Fruit fly (Drosophila melanogaster): ENCODE data around the gene Cyp4d2.

DNA sequence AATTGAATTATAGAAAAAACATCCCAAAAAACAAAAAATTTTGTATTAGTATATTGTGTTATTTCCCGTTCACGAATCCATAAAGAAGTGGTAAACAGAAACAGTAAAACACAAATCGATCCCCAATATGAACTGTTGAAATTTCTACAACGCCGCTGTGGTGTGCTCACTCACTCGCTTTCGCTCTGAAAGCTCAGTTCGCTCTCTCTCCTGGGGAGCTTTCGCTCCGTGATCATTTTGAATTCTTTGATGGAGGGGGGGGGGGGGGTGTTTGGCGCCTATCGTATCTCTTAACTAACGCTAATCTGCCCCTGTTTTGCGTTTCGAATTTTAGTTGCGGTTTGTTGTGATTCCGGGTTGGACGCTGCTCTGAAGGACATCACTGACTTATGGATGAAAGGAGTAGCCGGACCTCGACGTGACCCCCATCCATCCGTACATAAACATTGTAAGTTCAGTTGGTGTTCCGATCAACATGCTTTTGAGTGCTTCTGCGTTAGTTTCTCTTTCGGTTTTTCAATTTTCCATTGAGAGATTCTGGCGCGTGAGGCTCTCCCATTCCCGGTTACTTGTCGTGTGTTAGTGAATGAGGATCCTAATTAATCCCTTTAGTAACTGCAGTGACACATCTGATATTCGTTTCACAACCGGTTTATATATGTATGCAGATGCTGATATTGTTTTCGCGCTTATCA is 34.5 kb upstream of the Cyp4d2 start, which contains the start of gene D2hgdh:
- TF ChIP-seq CG1529 (GFP tag; optimal IDR thresholded peaks at IDR 0.05): no peak
- no peak for TF ChIP-seq CG34224 (GFP tag; IDR thresholded peaks at IDR 0.05; ENCODE audit: partially characterized antibody)
- no peak for TF ChIP-seq Tbp (GFP tag; optimal IDR thresholded peaks at IDR 0.05)
- TF ChIP-seq pan (optimal IDR thresholded peaks at IDR 0.05): no peak
- peak in 1 of 2 experiments; percentile 24 for TF ChIP-seq pan (GFP tag; optimal IDR thresholded peaks at IDR 0.05 in 1 of 2, IDR thresholded peaks at IDR 0.05 in 1 of 2)
- no peak for TF ChIP-seq CG13624 (GFP tag; optimal IDR thresholded peaks at IDR 0.05)
- TF ChIP-seq hb (GFP tag; IDR thresholded peaks at IDR 0.05; ENCODE audit: partially characterized antibody): no peak
- no peak for TF ChIP-seq usp (GFP tag; optimal IDR thresholded peaks at IDR 0.05)
- no peak for TF ChIP-seq ham (GFP tag; IDR thresholded peaks at IDR 0.05)
- TF ChIP-seq CG3407 (GFP tag; optimal IDR thresholded peaks at IDR 0.05): no peak
- no peak for TF ChIP-seq p53 (GFP tag; optimal IDR thresholded peaks at IDR 0.05)
- TF ChIP-seq ind (GFP tag; optimal IDR thresholded peaks at IDR 0.05): no peak

Measured in whole organism, embryonic.